ENCODE assay signal across 4 fruit fly cellular contexts in the genomic region with DNA sequence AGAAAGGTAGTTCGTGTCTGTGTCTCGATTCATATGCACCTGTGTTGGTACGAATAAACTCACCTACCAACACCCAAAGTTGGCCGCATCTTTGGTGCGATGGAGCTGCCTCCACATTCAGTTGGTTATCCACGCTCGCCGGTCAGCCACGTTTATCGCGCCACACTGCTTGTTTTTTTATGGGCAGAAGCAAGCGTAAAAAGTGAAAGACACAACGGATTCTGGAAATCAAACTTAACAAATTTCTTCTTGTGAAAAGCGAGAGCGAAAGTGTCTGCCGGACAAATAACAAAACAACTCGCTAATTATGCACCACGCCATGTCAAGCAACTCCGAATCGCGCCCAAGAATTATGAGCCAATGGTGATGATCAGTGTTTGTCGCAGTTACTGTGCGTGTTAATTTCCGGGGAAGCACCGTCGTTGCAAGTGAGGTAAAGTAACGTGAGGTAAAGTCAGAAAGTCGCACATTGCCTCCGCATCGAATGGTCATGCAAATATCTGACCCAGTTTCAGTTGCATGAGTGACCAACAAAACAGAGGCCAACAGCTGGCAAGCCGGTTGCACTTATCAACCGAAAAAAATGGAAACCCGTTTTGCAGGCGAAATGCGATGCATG.
A peak's percentile ranks its signal among the peaks of the same experiment; 100 is the strongest.
TF ChIP-seq lines count a peak whose summit lies in the region.

A gene (plus strand): TSS at position 132 of the 619 bp plus-strand sequence.

- TF ChIP-seq CTCF in whole organism, embryonic (GFP tag; optimal IDR thresholded peaks at IDR 0.05; lab: Kevin White, UChicago) = no peak

TF ChIP-seq in whole organism, embryonic, 481 proteins besides CTCF, POLR2A, EP300 and RAD21:
- TF ChIP-seq Jarid2 (GFP tag; optimal IDR thresholded peaks at IDR 0.05; lab: Kevin White, UChicago) (peak; percentile 22), ken (GFP tag; IDR thresholded peaks at IDR 0.05; lab: Robert Waterston, UW) (0 out of 3 replicates have a peak, but pooled peaks have one; percentile 26), Blimp-1 (GFP tag; optimal IDR thresholded peaks at IDR 0.05; lab: Kevin White, UChicago) (peak; percentile 99), HLH54F (GFP tag; optimal IDR thresholded peaks at IDR 0.05; lab: Kevin White, UChicago) (no peak), CG11093 (GFP tag; IDR thresholded peaks at IDR 0.05; lab: Robert Waterston, UW) (0 out of 3 replicates have a peak, but pooled peaks have one; percentile 11), CG4617 (GFP tag; optimal IDR thresholded peaks at IDR 0.05; lab: Kevin White, UChicago; ENCODE audit: borderline replicate concordance) (no peak), CG13894 (tag; optimal IDR thresholded peaks at IDR 0.05; lab: Kevin White, UChicago) (no peak), CG2199 (GFP tag; IDR thresholded peaks at IDR 0.05; lab: Robert Waterston, UW) (0 out of 3 replicates have a peak, but pooled peaks have one; percentile 61)

TF ChIP-seq in whole organism, prepupa, 60 proteins besides CTCF, POLR2A, EP300 and RAD21:
- no peak for TF ChIP-seq acj6 (GFP tag; optimal IDR thresholded peaks at IDR 0.05; lab: Kevin White, UChicago)
- TF ChIP-seq CG6854 (GFP tag; optimal IDR thresholded peaks at IDR 0.05; lab: Kevin White, UChicago) = no peak
- TF ChIP-seq fd59A (GFP tag; optimal IDR thresholded peaks at IDR 0.05; lab: Kevin White, UChicago) = no peak
- peak; percentile 89 for TF ChIP-seq Blimp-1 (GFP tag; optimal IDR thresholded peaks at IDR 0.05; lab: Kevin White, UChicago)
- no peak for TF ChIP-seq Sox14 (GFP tag; optimal IDR thresholded peaks at IDR 0.05; lab: Kevin White, UChicago)
- no peak for TF ChIP-seq CG34406 (GFP tag; optimal IDR thresholded peaks at IDR 0.05; lab: Kevin White, UChicago)
- no peak for TF ChIP-seq CG6276 (GFP tag; optimal IDR thresholded peaks at IDR 0.05; lab: Kevin White, UChicago)
- TF ChIP-seq CG10669 (GFP tag; optimal IDR thresholded peaks at IDR 0.05; lab: Kevin White, UChicago) = no peak
- TF ChIP-seq Eip75B (GFP tag; optimal IDR thresholded peaks at IDR 0.05; lab: Kevin White, UChicago) = peak; percentile 52
- no peak for TF ChIP-seq fkh (GFP tag; optimal IDR thresholded peaks at IDR 0.05; lab: Kevin White, UChicago)
- TF ChIP-seq CG6792 (GFP tag; optimal IDR thresholded peaks at IDR 0.05; lab: Kevin White, UChicago) = no peak
- TF ChIP-seq CG1621 (tag; optimal IDR thresholded peaks at IDR 0.05; lab: Kevin White, UChicago) = no peak
- no peak for TF ChIP-seq CG8319 (GFP tag; optimal IDR thresholded peaks at IDR 0.05; lab: Kevin White, UChicago)
- TF ChIP-seq Hr4 (GFP tag; optimal IDR thresholded peaks at IDR 0.05; lab: Kevin White, UChicago) = no peak

TF ChIP-seq in whole organism, pupa, 21 proteins besides CTCF, POLR2A, EP300 and RAD21:
- no peak for TF ChIP-seq CG32121 (GFP tag; IDR thresholded peaks at IDR 0.05; lab: Robert Waterston, UW)
- 0 out of 3 replicates have a peak, but pooled peaks have one; percentile 21 for TF ChIP-seq CG4496 (GFP tag; IDR thresholded peaks at IDR 0.05; lab: Robert Waterston, UW)

TF ChIP-seq in whole organism, wandering third instar larva, 38 proteins besides CTCF, POLR2A, EP300 and RAD21:
- no peak for TF ChIP-seq foxo (GFP tag; optimal IDR thresholded peaks at IDR 0.05; lab: Kevin White, UChicago)
- TF ChIP-seq fru (GFP tag; optimal IDR thresholded peaks at IDR 0.05; lab: Kevin White, UChicago) = peak; percentile 16
